Worm (Caenorhabditis elegans) whole organism, L4 larva: Measurements from ENCODE around the gene C34F11.1.
A peak's percentile ranks its signal among the peaks of the same experiment; 100 is the strongest.

Source experiments
- D1046.2 ChIP-seq: fragments of 200-800 bp; sonication (Bioruptor generic); IDR thresholded peaks from 2 replicates; pipeline ENCODE4 v1.3.6; 2022; ENCODE audit warnings: missing genetic modification characterization, missing compliant biosample characterization
- F26F4.8 ChIP-seq: fragments of 200-800 bp; sonication (Bioruptor generic); conservative IDR thresholded peaks from 2 replicates; pipeline ENCODE4 v1.3.6; 2022; ENCODE audit warnings: missing genetic modification characterization, missing compliant biosample characterization
- F44E2.7 ChIP-seq: fragments of 200-800 bp; sonication (Bioruptor generic); IDR thresholded peaks from 2 replicates; pipeline ENCODE4 v2.1.2; 2022; ENCODE audit warnings: missing genetic modification characterization, missing compliant biosample characterization
- F49E8.2 ChIP-seq: sonication (generic microtip); optimal IDR thresholded peaks from 2 replicates; lab custom pipeline; 2016; ENCODE audit warnings: missing compliant biosample characterization, mild to moderate bottlenecking, missing genetic modification characterization, borderline replicate concordance
- R02D3.7 ChIP-seq: fragments of 150-350 bp; sonication (generic microtip); optimal IDR thresholded peaks from 3 replicates; lab custom pipeline; 2014; ENCODE audit warnings: missing biosample characterization, missing genetic modification characterization
- T20F7.1 ChIP-seq: fragments of 200-800 bp; sonication (Bioruptor generic); optimal IDR thresholded peaks from 2 replicates; lab custom pipeline; 2018; ENCODE audit warnings: mild to moderate bottlenecking, missing genetic modification characterization, missing compliant biosample characterization
- T26A8.4 ChIP-seq: fragments of 200-800 bp; sonication (Bioruptor generic); IDR thresholded peaks from 2 replicates; pipeline ENCODE4 v1.3.6; 2022; ENCODE audit warnings: missing genetic modification characterization, missing compliant biosample characterization
- Y48G9A.11 ChIP-seq: fragments of 200-800 bp; sonication (Bioruptor generic); IDR thresholded peaks from 2 replicates; pipeline ENCODE4 v1.3.6; 2022; ENCODE audit warnings: missing genetic modification reagents, missing genetic modification characterization, missing compliant biosample characterization
- Y5F2A.4 ChIP-seq: fragments of 200-800 bp; sonication (Bioruptor generic); optimal IDR thresholded peaks from 2 replicates; lab custom pipeline; 2018; ENCODE audit warnings: mild to moderate bottlenecking, missing genetic modification characterization, missing compliant biosample characterization
- arid-1 ChIP-seq: fragments of 200-800 bp; sonication (Bioruptor generic); conservative IDR thresholded peaks from 2 replicates; pipeline ENCODE4 v1.3.6; 2022; ENCODE audit warnings: missing genetic modification reagents, missing genetic modification characterization, missing compliant biosample characterization
- attf-4 ChIP-seq: sonication (generic microtip); optimal IDR thresholded peaks from 3 replicates; lab custom pipeline; 2017; ENCODE audit warnings: missing biosample characterization, missing genetic modification characterization
- ceh-82 ChIP-seq: sonication (generic microtip); optimal IDR thresholded peaks from 2 replicates; lab custom pipeline; 2017; ENCODE audit warnings: missing biosample characterization, missing genetic modification characterization
- cey-2 ChIP-seq: sonication (generic microtip); optimal IDR thresholded peaks from 3 replicates; lab custom pipeline; 2017; ENCODE audit warnings: missing genetic modification characterization, mild to moderate bottlenecking, missing compliant biosample characterization, antibody characterized with exemption, borderline replicate concordance; ENCODE audit not compliant: insufficient read depth
- ctbp-1 ChIP-seq: fragments of 200-800 bp; sonication (Bioruptor generic); IDR thresholded peaks from 2 replicates; pipeline ENCODE4 v1.3.6; 2022; ENCODE audit warnings: missing genetic modification reagents, missing genetic modification characterization, missing compliant biosample characterization
- daf-12 ChIP-seq: fragments of 150-350 bp; optimal IDR thresholded peaks from 2 replicates; lab custom pipeline; 2014; ENCODE audit warnings: missing biosample characterization, missing genetic modification reagents, missing genetic modification characterization
- daf-16 ChIP-seq, 3 experiments: sonication (generic microtip); optimal IDR thresholded peaks; 2 replicates each; lab custom pipeline; 2016 to 2017; ENCODE audit warnings: missing genetic modification characterization in 3 of 3, missing genetic modification reagents in 3 of 3, mild to moderate bottlenecking in 2 of 3, missing compliant biosample characterization in 2 of 3, missing biosample characterization in 1 of 3, moderate library complexity in 1 of 3
- daf-19 ChIP-seq: fragments of 200-800 bp; sonication (Bioruptor generic); conservative IDR thresholded peaks from 2 replicates; pipeline ENCODE4 v1.3.6; 2022; ENCODE audit warnings: missing genetic modification characterization, missing compliant biosample characterization
- dmd-8 ChIP-seq: fragments of 200-800 bp; sonication (Bioruptor generic); IDR thresholded peaks from 2 replicates; pipeline ENCODE4 v1.3.6; 2022; ENCODE audit warnings: missing genetic modification characterization, missing compliant biosample characterization
- dpl-1 ChIP-seq: fragments of 150-350 bp; optimal IDR thresholded peaks from 2 replicates; lab custom pipeline; 2014; ENCODE audit warnings: missing biosample characterization, missing genetic modification reagents, missing genetic modification characterization
- egl-27 ChIP-seq: sonication (generic microtip); optimal IDR thresholded peaks from 3 replicates; lab custom pipeline; 2017; ENCODE audit warnings: missing biosample characterization, missing genetic modification reagents, missing genetic modification characterization
- egl-43 ChIP-seq: fragments of 200-800 bp; sonication (Bioruptor generic); IDR thresholded peaks from 2 replicates; pipeline ENCODE4 v1.3.6; 2022; ENCODE audit warnings: missing genetic modification reagents, missing genetic modification characterization, missing compliant biosample characterization
- hif-1 ChIP-seq, 2 experiments: sonication (generic microtip); optimal IDR thresholded peaks; 2 replicates each; lab custom pipeline; 2016 to 2017; ENCODE audit warnings: missing compliant biosample characterization in 2 of 2, missing genetic modification characterization in 2 of 2, missing genetic modification reagents in 2 of 2, missing genotype in 2 of 2, mild to moderate bottlenecking in 1 of 2
- hlh-11 ChIP-seq: fragments of 200-800 bp; sonication (Bioruptor generic); optimal IDR thresholded peaks from 2 replicates; lab custom pipeline; 2018; ENCODE audit warnings: mild to moderate bottlenecking, missing genetic modification characterization, missing compliant biosample characterization
- hmg-1.1 ChIP-seq: fragments of 200-800 bp; sonication (Bioruptor generic); IDR thresholded peaks from 2 replicates; pipeline ENCODE4 v1.3.6; 2022; ENCODE audit warnings: missing genetic modification reagents, missing genetic modification characterization, missing compliant biosample characterization
- jun-1 ChIP-seq: fragments of 150-350 bp; optimal IDR thresholded peaks from 2 replicates; lab custom pipeline; 2014; ENCODE audit warnings: missing biosample characterization, missing genetic modification reagents, missing genetic modification characterization
- lin-1 ChIP-seq: fragments of 200-800 bp; sonication (Bioruptor generic); IDR thresholded peaks from 2 replicates; pipeline ENCODE4 v1.3.6; 2022; ENCODE audit warnings: missing genetic modification reagents, missing genetic modification characterization, missing compliant biosample characterization
- lin-13 ChIP-seq: fragments of 150-350 bp; optimal IDR thresholded peaks from 2 replicates; lab custom pipeline; 2014; ENCODE audit warnings: missing biosample characterization, missing genetic modification reagents, missing genetic modification characterization
- lin-15B ChIP-seq: fragments of 150-350 bp; sonication (generic microtip); optimal IDR thresholded peaks from 3 replicates; lab custom pipeline; 2014; ENCODE audit warnings: missing biosample characterization, missing genetic modification characterization
- lin-39 ChIP-seq: fragments of 150-350 bp; optimal IDR thresholded peaks from 2 replicates; lab custom pipeline; 2014; ENCODE audit warnings: missing biosample characterization, missing genetic modification reagents, missing genetic modification characterization
- lir-3 ChIP-seq: sonication (generic microtip); optimal IDR thresholded peaks from 2 replicates; lab custom pipeline; 2016; ENCODE audit warnings: mild to moderate bottlenecking, missing genetic modification characterization, missing compliant biosample characterization
- madf-9 ChIP-seq: fragments of 200-800 bp; sonication (Bioruptor generic); conservative IDR thresholded peaks from 2 replicates; pipeline ENCODE4 v1.3.6; 2022; ENCODE audit warnings: missing genetic modification reagents, missing genetic modification characterization, missing compliant biosample characterization
- mdl-1 ChIP-seq, 2 experiments: fragments of 150-350 bp in 1 of 2; sonication (generic microtip) in 1 of 2; optimal IDR thresholded peaks; 2 replicates each; lab custom pipeline; 2014 to 2017; ENCODE audit warnings: missing biosample characterization in 2 of 2, missing genetic modification characterization in 2 of 2
- mes-2 ChIP-seq: sonication (generic microtip); optimal IDR thresholded peaks from 2 replicates; lab custom pipeline; 2016; ENCODE audit warnings: missing genotype, mild to moderate bottlenecking, missing genetic modification characterization, missing compliant biosample characterization; ENCODE audit not compliant: poor library complexity, severe bottlenecking
- mxl-2 ChIP-seq: fragments of 200-800 bp; sonication (Bioruptor generic); conservative IDR thresholded peaks from 2 replicates; pipeline ENCODE4 v1.3.6; 2022; ENCODE audit warnings: missing genetic modification reagents, missing genetic modification characterization, missing compliant biosample characterization
- nhr-11 ChIP-seq: fragments of 150-350 bp; optimal IDR thresholded peaks from 2 replicates; lab custom pipeline; 2014; ENCODE audit warnings: missing biosample characterization, missing genetic modification characterization
- nhr-41 ChIP-seq: fragments of 200-800 bp; sonication (Bioruptor generic); IDR thresholded peaks from 2 replicates; pipeline ENCODE4 v1.3.6; 2022; ENCODE audit warnings: missing genetic modification reagents, missing genetic modification characterization, missing compliant biosample characterization
- nhr-76 ChIP-seq: fragments of 150-350 bp; optimal IDR thresholded peaks from 2 replicates; lab custom pipeline; 2014; ENCODE audit warnings: missing biosample characterization, missing genetic modification characterization
- pha-4 ChIP-seq, 2 experiments: fragments of 150-350 bp in 1 of 2; fragments of 200-800 bp in 1 of 2; sonication (Bioruptor generic) in 1 of 2; IDR thresholded peaks in 1 of 2; optimal IDR thresholded peaks in 1 of 2; 2 replicates each; pipeline versions ENCODE4 v1.3.6 to Lab custom; 2014 to 2022; ENCODE audit warnings: missing genetic modification characterization in 2 of 2, missing genetic modification reagents in 2 of 2, missing biosample characterization in 1 of 2, missing compliant biosample characterization in 1 of 2
- php-3 ChIP-seq: fragments of 200-800 bp; sonication (Bioruptor generic); IDR thresholded peaks from 2 replicates; pipeline ENCODE4 v1.3.6; 2022; ENCODE audit warnings: missing genetic modification reagents, missing genetic modification characterization, missing compliant biosample characterization
- pqm-1 ChIP-seq: sonication (generic microtip); optimal IDR thresholded peaks from 2 replicates; lab custom pipeline; 2017; ENCODE audit warnings: missing biosample characterization, missing genetic modification characterization
- rbr-2 ChIP-seq: sonication (generic microtip); optimal IDR thresholded peaks from 2 replicates; lab custom pipeline; 2016; ENCODE audit warnings: missing genotype, missing genetic modification characterization, missing compliant biosample characterization
- set-16 ChIP-seq: fragments of 200-800 bp; sonication (Bioruptor generic); IDR thresholded peaks from 2 replicates; pipeline ENCODE4 v1.3.6; 2022; ENCODE audit warnings: missing genetic modification reagents, missing genetic modification characterization, missing compliant biosample characterization
- snpc-1.2 ChIP-seq: fragments of 200-800 bp; sonication (Bioruptor generic); IDR thresholded peaks from 2 replicates; pipeline ENCODE4 v1.3.6; 2022; ENCODE audit warnings: missing genetic modification reagents, missing genetic modification characterization, missing compliant biosample characterization
- snpc-4 ChIP-seq: fragments of 150-350 bp; optimal IDR thresholded peaks from 2 replicates; lab custom pipeline; 2014; ENCODE audit warnings: missing biosample characterization, missing genetic modification characterization
- tra-1 ChIP-seq: fragments of 200-800 bp; sonication (Bioruptor generic); IDR thresholded peaks from 2 replicates; pipeline ENCODE4 v1.3.6; 2022; ENCODE audit warnings: missing genetic modification reagents, missing genetic modification characterization, missing compliant biosample characterization
- unc-130 ChIP-seq: sonication (generic microtip); optimal IDR thresholded peaks from 2 replicates; lab custom pipeline; 2016; ENCODE audit warnings: missing genetic modification reagents, missing genetic modification characterization, missing compliant biosample characterization
- vab-7 ChIP-seq: fragments of 200-800 bp; sonication (Bioruptor generic); IDR thresholded peaks from 2 replicates; pipeline ENCODE4 v1.3.6; 2022; ENCODE audit warnings: missing genetic modification reagents, missing genetic modification characterization, missing compliant biosample characterization
- zag-1 ChIP-seq: fragments of 150-350 bp; optimal IDR thresholded peaks from 2 replicates; lab custom pipeline; 2014; ENCODE audit warnings: missing biosample characterization, missing genetic modification characterization
- zfp-3 ChIP-seq: fragments of 200-800 bp; sonication (Bioruptor generic); conservative IDR thresholded peaks from 2 replicates; pipeline ENCODE4 v1.3.6; 2022; ENCODE audit warnings: missing genetic modification reagents, missing genetic modification characterization, missing compliant biosample characterization
- ztf-11 ChIP-seq: fragments of 150-350 bp; optimal IDR thresholded peaks from 2 replicates; lab custom pipeline; 2014; ENCODE audit warnings: missing biosample characterization, missing genetic modification characterization

C34F11.1 gene

ce11 chrII:5237699-5238098, 24.9 kb downstream of the C34F11.1 start (continued):
- TF ChIP-seq lin-15B (tag; lab: Kevin White, UChicago) (no peak), dmd-8 (peak; percentile 73; the same call in 1 of the 2 replicates), lir-3 (tag; lab: Kevin White, UChicago) (no peak), vab-7 (GFP tag; lab: Robert Waterston, UW) (0 out of 2 replicates have a peak, but pooled peaks have one; percentile 53), lin-39 (tag; lab: Kevin White, UChicago) (no peak), pqm-1 (no peak), attf-4 (no peak), daf-12 (tag; lab: Kevin White, UChicago) (no peak), hlh-11 (tag; lab: Kevin White, UChicago) (no peak), unc-130 (GFP tag; lab: Kevin White, UChicago) (peak; percentile 11), dpl-1 (no peak), F44E2.7 (GFP tag; lab: Robert Waterston, UW) (no peak), mxl-2 (GFP tag; lab: Robert Waterston, UW) (no peak), set-16 (GFP tag; lab: Robert Waterston, UW) (no peak), madf-9 (GFP tag; lab: Robert Waterston, UW) (no peak), T20F7.1 (no peak), lin-13 (GFP tag; lab: Kevin White, UChicago) (no peak), php-3 (GFP tag; lab: Robert Waterston, UW) (no peak), nhr-11 (tag; lab: Kevin White, UChicago) (no peak), zag-1 (tag; lab: Kevin White, UChicago) (no peak), D1046.2 (GFP tag; lab: Robert Waterston, UW) (no peak), daf-16 (GFP tag; optimal IDR thresholded peaks at IDR 0.05; lab: Kevin White, UChicago) (no peak), daf-16 (tag; optimal IDR thresholded peaks at IDR 0.05; lab: Kevin White, UChicago) (no peak), zfp-3 (GFP tag; lab: Robert Waterston, UW) (0 out of 2 replicates have a peak, but pooled peaks have one; percentile 46), rbr-2 (tag; lab: Kevin White, UChicago) (no peak), mdl-1 (tag; optimal IDR thresholded peaks at IDR 0.05; lab: Kevin White, UChicago) (no peak), daf-19 (GFP tag; lab: Robert Waterston, UW) (no peak), nhr-76 (tag; lab: Kevin White, UChicago) (no peak), R02D3.7 (no peak), F26F4.8 (no peak), lin-1 (GFP tag; lab: Robert Waterston, UW) (no peak), snpc-1.2 (GFP tag; lab: Robert Waterston, UW) (no peak; the same call in 1 of the 2 replicates), hif-1 (tag; optimal IDR thresholded peaks at IDR 0.05; lab: Kevin White, UChicago) (no peak), Y5F2A.4 (GFP tag; lab: Kevin White, UChicago) (no peak), F49E8.2 (tag; lab: Kevin White, UChicago) (no peak), snpc-4 (no peak), nhr-41 (GFP tag; lab: Robert Waterston, UW) (no peak), T26A8.4 (GFP tag; lab: Robert Waterston, UW) (peak; percentile 45; the same call in 1 of the 2 replicates), jun-1 (tag; lab: Kevin White, UChicago) (no peak), cey-2 (tag; lab: Kevin White, UChicago) (no peak), pha-4 (GFP tag; IDR thresholded peaks at IDR 0.05; lab: Robert Waterston, UW) (peak; percentile 56; the same call in 1 of the 2 replicates), pha-4 (tag; optimal IDR thresholded peaks at IDR 0.05; lab: Kevin White, UChicago) (no peak), ctbp-1 (GFP tag; lab: Robert Waterston, UW) (no peak), ztf-11 (no peak), egl-43 (peak; percentile 72), tra-1 (peak; percentile 52; the same call in 1 of the 2 replicates), arid-1 (GFP tag; lab: Robert Waterston, UW) (0 out of 2 replicates have a peak, but pooled peaks have one; percentile 25), hmg-1.1 (no peak), ceh-82 (tag; lab: Kevin White, UChicago) (no peak), mes-2 (tag; lab: Kevin White, UChicago) (peak; percentile 59), Y48G9A.11 (peak; percentile 58), egl-27 (tag; lab: Kevin White, UChicago) (no peak)
